Fruit fly (Drosophila melanogaster) S2 (cell line): ENCODE measurements around the gene CG3610.

Experiments
- CG8478 ChIP-seq: fragments of >200 bp; optimal IDR thresholded peaks from 2 replicates; lab custom pipeline; 2018
- CTCF ChIP-seq, 2 experiments: fragments of >200 bp; optimal IDR thresholded peaks; 2 replicates each; lab custom pipeline; 2018

DNA sequence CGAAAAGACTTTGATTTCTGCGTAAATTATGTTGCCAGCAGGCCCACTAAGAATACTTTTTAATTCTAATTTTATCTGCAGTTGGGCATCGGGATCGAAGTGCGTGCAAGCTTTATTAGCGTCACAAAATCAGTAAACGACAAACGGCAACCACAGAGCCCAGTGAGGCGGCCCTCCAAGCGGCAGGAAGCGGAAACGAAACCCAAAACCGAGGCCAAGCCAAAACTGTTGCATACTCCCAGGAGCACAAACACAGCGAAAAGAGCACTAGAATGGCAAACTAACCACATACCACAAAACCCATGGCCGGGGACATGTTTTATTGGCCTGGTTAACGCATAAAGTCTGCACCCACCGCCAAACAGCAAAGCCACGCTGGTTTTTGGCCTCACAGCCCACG, 12.6 kb upstream of the CG3610 start:
- TF ChIP-seq CTCF (optimal IDR thresholded peaks at IDR 0.05; lab: Kevin White, UChicago) (peak; percentile 17 to 55), CG8478 (no peak)
